Worm (Caenorhabditis elegans) whole organism, L2 larva: ENCODE results near the gene daf-6.

ENCODE experiments used
- F13H6.1 ChIP-seq: sonication (generic microtip); optimal IDR thresholded peaks from 2 replicates; lab custom pipeline; 2016; ENCODE audit warnings: missing genetic modification characterization, missing compliant biosample characterization
- Y55F3AM.14 ChIP-seq: fragments of 200-800 bp; sonication (Bioruptor generic); optimal IDR thresholded peaks from 2 replicates; lab custom pipeline; 2018; ENCODE audit warnings: mild to moderate bottlenecking, missing genetic modification characterization, missing compliant biosample characterization
- nhr-23 ChIP-seq: fragments of 150-350 bp; optimal IDR thresholded peaks from 2 replicates; lab custom pipeline; 2014; ENCODE audit warnings: missing biosample characterization, missing genetic modification reagents, missing genetic modification characterization
- nhr-237 ChIP-seq: fragments of 150-350 bp; optimal IDR thresholded peaks from 2 replicates; lab custom pipeline; 2014; ENCODE audit warnings: missing biosample characterization, missing genetic modification characterization
- nhr-6 ChIP-seq: fragments of 150-350 bp; optimal IDR thresholded peaks from 2 replicates; lab custom pipeline; 2014; ENCODE audit warnings: missing biosample characterization, missing genetic modification characterization
- skn-1 ChIP-seq: sonication (generic microtip); optimal IDR thresholded peaks from 2 replicates; lab custom pipeline; 2017; ENCODE audit warnings: missing biosample characterization, missing genetic modification characterization
- snpc-4 ChIP-seq: fragments of 150-350 bp; optimal IDR thresholded peaks from 2 replicates; lab custom pipeline; 2014; ENCODE audit warnings: missing biosample characterization, missing genetic modification characterization
- unc-55 ChIP-seq: fragments of 150-350 bp; sonication (generic microtip); optimal IDR thresholded peaks from 3 replicates; lab custom pipeline; 2014; ENCODE audit warnings: missing biosample characterization, missing genetic modification reagents, missing genetic modification characterization
- zag-1 ChIP-seq: fragments of 150-350 bp; optimal IDR thresholded peaks from 2 replicates; lab custom pipeline; 2014; ENCODE audit warnings: missing biosample characterization, missing genetic modification characterization

DNA sequence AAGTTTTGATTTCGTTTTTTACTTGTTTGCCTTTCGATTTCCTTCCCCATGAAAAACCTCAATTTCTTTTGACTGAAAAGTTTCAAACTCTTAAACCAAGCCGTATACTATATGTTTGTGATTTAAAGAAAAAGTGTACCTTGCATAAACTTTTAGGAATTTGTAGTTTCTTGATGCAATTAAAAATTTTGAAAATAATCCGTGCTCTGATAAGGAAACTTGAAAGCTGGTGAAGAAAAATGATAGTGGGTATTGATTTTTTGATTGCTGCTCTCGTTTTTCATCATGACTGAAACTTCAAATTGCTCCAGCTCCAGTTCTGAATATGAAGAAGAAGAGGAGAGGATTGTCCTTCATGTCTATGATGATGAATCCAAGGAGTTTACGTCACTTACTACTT is 39.2 kb upstream of the daf-6 start, which contains the start of gene acd-3:
- TF ChIP-seq nhr-237 (no peak), skn-1 (tag; lab: Kevin White, UChicago) (no peak), F13H6.1 (tag; lab: Kevin White, UChicago) (no peak), snpc-4 (tag; lab: Kevin White, UChicago) (no peak), nhr-6 (tag; lab: Kevin White, UChicago) (no peak), zag-1 (no peak), Y55F3AM.14 (GFP tag; lab: Kevin White, UChicago) (no peak), nhr-23 (tag; lab: Kevin White, UChicago) (no peak), unc-55 (no peak)
